Comparison of ENCODE assay signal across 2 worm cellular contexts in genomic region chrIII:13344538-13345136, ce11.
TF ChIP-seq lines count a peak whose summit lies in the region.

TSS of gene acaa-2 (plus strand) at chrIII:13344937.

TF ChIP-seq in whole organism, L1 larva, 84 proteins besides CTCF, POLR2A, EP300 and RAD21 (continued from another document):
- TF ChIP-seq tlp-1 (tag; optimal IDR thresholded peaks at IDR 0.05; lab: Kevin White, UChicago) (no peak), nhr-90 (tag; optimal IDR thresholded peaks at IDR 0.05; lab: Kevin White, UChicago; ENCODE audit: poor library complexity) (peak; percentile 26), pag-3 (tag; optimal IDR thresholded peaks at IDR 0.05; lab: Kevin White, UChicago; ENCODE audit: borderline replicate concordance, insufficient read depth) (no peak), efl-3 (GFP tag; optimal IDR thresholded peaks at IDR 0.05; lab: Kevin White, UChicago) (no peak), lin-35 (GFP tag; optimal IDR thresholded peaks at IDR 0.05; lab: Kevin White, UChicago) (peak in 1 of 2 experiments; percentile 33), blmp-1 (tag; optimal IDR thresholded peaks at IDR 0.05; lab: Kevin White, UChicago) (peak; percentile 52), aha-1 (tag; optimal IDR thresholded peaks at IDR 0.05; lab: Kevin White, UChicago) (no peak)
TF ChIP-seq in whole organism, L1 larva: peak in this region for 11.

TF ChIP-seq in whole organism, L4 larva, 104 proteins besides CTCF, POLR2A, EP300 and RAD21 (continued from another document):
- TF ChIP-seq lin-15B (tag; optimal IDR thresholded peaks at IDR 0.05; lab: Kevin White, UChicago), result no peak
- TF ChIP-seq nhr-77 (tag; optimal IDR thresholded peaks at IDR 0.05; lab: Kevin White, UChicago), result peak; percentile 5
- TF ChIP-seq ztf-7 (tag; optimal IDR thresholded peaks at IDR 0.05; lab: Kevin White, UChicago), result peak; percentile 1
- TF ChIP-seq gei-8 (GFP tag; optimal IDR thresholded peaks at IDR 0.05; lab: Kevin White, UChicago), result no peak
- peak; percentile 77 for TF ChIP-seq nhr-11 (tag; optimal IDR thresholded peaks at IDR 0.05; lab: Kevin White, UChicago)
- no peak for TF ChIP-seq nhr-25 (tag; optimal IDR thresholded peaks at IDR 0.05; lab: Kevin White, UChicago; ENCODE audit: borderline replicate concordance, insufficient read depth)
- no peak for TF ChIP-seq T20F7.1 (GFP tag; optimal IDR thresholded peaks at IDR 0.05; lab: Kevin White, UChicago)
- TF ChIP-seq mes-2 (tag; optimal IDR thresholded peaks at IDR 0.05; lab: Kevin White, UChicago; ENCODE audit: poor library complexity, severe bottlenecking), result peak; percentile 36
- TF ChIP-seq nhr-10 (tag; optimal IDR thresholded peaks at IDR 0.05; lab: Kevin White, UChicago), result peak; percentile 75
- TF ChIP-seq duxl-1 (tag; optimal IDR thresholded peaks at IDR 0.05; lab: Kevin White, UChicago; ENCODE audit: poor library complexity), result peak; percentile 31
- TF ChIP-seq rbr-2 (tag; optimal IDR thresholded peaks at IDR 0.05; lab: Kevin White, UChicago), result no peak
- peak; percentile 49 for TF ChIP-seq mep-1 (tag; optimal IDR thresholded peaks at IDR 0.05; lab: Kevin White, UChicago)
- TF ChIP-seq lin-38 (GFP tag; IDR thresholded peaks at IDR 0.05; lab: Robert Waterston, UW), result peak; percentile 18; the same call in 1 of the 2 replicates
- TF ChIP-seq vab-7 (GFP tag; IDR thresholded peaks at IDR 0.05; lab: Robert Waterston, UW), result no peak
- no peak for TF ChIP-seq spr-3 (GFP tag; optimal IDR thresholded peaks at IDR 0.05; lab: Kevin White, UChicago)
- TF ChIP-seq dpl-1 (GFP tag; optimal IDR thresholded peaks at IDR 0.05; lab: Kevin White, UChicago), result peak; percentile 37
- TF ChIP-seq ama-1 (optimal IDR thresholded peaks at IDR 0.05; lab: Kevin White, UChicago), result no peak
- no peak for TF ChIP-seq F44E2.7 (GFP tag; IDR thresholded peaks at IDR 0.05; lab: Robert Waterston, UW)
- TF ChIP-seq lir-3 (tag; optimal IDR thresholded peaks at IDR 0.05; lab: Kevin White, UChicago), result no peak
- peak; percentile 100 for TF ChIP-seq nhr-28 (tag; optimal IDR thresholded peaks at IDR 0.05; lab: Kevin White, UChicago)
- no peak for TF ChIP-seq mdl-1 (tag; optimal IDR thresholded peaks at IDR 0.05; lab: Kevin White, UChicago)
- peak; percentile 62 for TF ChIP-seq hlh-30 (tag; optimal IDR thresholded peaks at IDR 0.05; lab: Kevin White, UChicago; ENCODE audit: insufficient read depth)
- no peak for TF ChIP-seq attf-4 (tag; optimal IDR thresholded peaks at IDR 0.05; lab: Kevin White, UChicago)
- TF ChIP-seq ctbp-1 (GFP tag; IDR thresholded peaks at IDR 0.05; lab: Robert Waterston, UW), result no peak
- no peak for TF ChIP-seq nhr-41 (GFP tag; IDR thresholded peaks at IDR 0.05; lab: Robert Waterston, UW)
- TF ChIP-seq ceh-20 (GFP tag; IDR thresholded peaks at IDR 0.05; lab: Robert Waterston, UW), result no peak
- TF ChIP-seq dve-1 (tag; optimal IDR thresholded peaks at IDR 0.05; lab: Kevin White, UChicago; ENCODE audit: insufficient read depth), result peak; percentile 73
- no peak for TF ChIP-seq mxl-3 (GFP tag; optimal IDR thresholded peaks at IDR 0.05; lab: Kevin White, UChicago)
- TF ChIP-seq pqm-1 (tag; optimal IDR thresholded peaks at IDR 0.05; lab: Kevin White, UChicago), result peak; percentile 1
